Worm (Caenorhabditis elegans) whole organism, L1 larva: Measurements from ENCODE around the gene ZC395.5.
A peak's percentile ranks its signal among the peaks of the same experiment; 100 is the strongest.

ENCODE experiments used
- C04F5.9 ChIP-seq: sonication (generic microtip); optimal IDR thresholded peaks from 2 replicates; lab custom pipeline; 2016; ENCODE audit warnings: missing genetic modification characterization, missing compliant biosample characterization
- F16B12.6 ChIP-seq: fragments of 150-350 bp; optimal IDR thresholded peaks from 2 replicates; lab custom pipeline; 2014; ENCODE audit warnings: missing biosample characterization, missing genetic modification characterization
- aha-1 ChIP-seq: fragments of 150-350 bp; optimal IDR thresholded peaks from 2 replicates; lab custom pipeline; 2014; ENCODE audit warnings: missing biosample characterization, missing genetic modification characterization
- alr-1 ChIP-seq: fragments of 200-800 bp; sonication (Bioruptor generic); optimal IDR thresholded peaks from 2 replicates; lab custom pipeline; 2018; ENCODE audit warnings: borderline replicate concordance, mild to moderate bottlenecking, missing genetic modification characterization, missing compliant biosample characterization
- blmp-1 ChIP-seq: fragments of 150-350 bp; optimal IDR thresholded peaks from 2 replicates; lab custom pipeline; 2014; ENCODE audit warnings: missing biosample characterization, missing genetic modification characterization
- ceh-63 ChIP-seq: fragments of 200-800 bp; sonication (Bioruptor generic); optimal IDR thresholded peaks from 2 replicates; lab custom pipeline; 2018; ENCODE audit warnings: mild to moderate bottlenecking, missing genetic modification characterization, missing compliant biosample characterization
- ceh-82 ChIP-seq, 3 experiments: fragments of 150-350 bp in 1 of 3; sonication (generic microtip) in 2 of 3; optimal IDR thresholded peaks; 2 replicates each; lab custom pipeline; 2014 to 2017; ENCODE audit warnings: missing biosample characterization in 3 of 3, missing genetic modification characterization in 3 of 3
- ces-1 ChIP-seq: fragments of 150-350 bp; optimal IDR thresholded peaks from 2 replicates; lab custom pipeline; 2014; ENCODE audit warnings: missing biosample characterization, missing genetic modification reagents, missing genetic modification characterization
- dpl-1 ChIP-seq, 3 experiments: fragments of 150-350 bp in 2 of 3; sonication (generic microtip) in 1 of 3; optimal IDR thresholded peaks; 2 replicates each; lab custom pipeline; 2014 to 2017; ENCODE audit warnings: missing biosample characterization in 3 of 3, missing genetic modification characterization in 3 of 3, missing genetic modification reagents in 3 of 3
- dsc-1 ChIP-seq: sonication (generic microtip); optimal IDR thresholded peaks from 2 replicates; lab custom pipeline; 2016; ENCODE audit warnings: mild to moderate bottlenecking, missing genetic modification characterization, missing compliant biosample characterization
- efl-1 ChIP-seq, 4 experiments: fragments of 150-350 bp; optimal IDR thresholded peaks in 3 of 4; peaks in 1 of 4; 1 replicate in 1 of 4; 2 replicates in 3 of 4; lab custom pipeline; 2014; ENCODE audit warnings: missing biosample characterization in 2 of 4, missing genetic modification characterization in 2 of 4, missing genetic modification reagents in 2 of 4
- egl-13 ChIP-seq: sonication (generic microtip); optimal IDR thresholded peaks from 2 replicates; lab custom pipeline; 2016; ENCODE audit warnings: missing genotype, missing genetic modification reagents, missing genetic modification characterization, missing compliant biosample characterization
- egl-27 ChIP-seq, 2 experiments: fragments of 150-350 bp in 1 of 2; sonication (generic microtip); optimal IDR thresholded peaks; 3 replicates each; lab custom pipeline; 2017 to 2018; ENCODE audit warnings: missing biosample characterization in 2 of 2, missing genetic modification characterization in 2 of 2, missing genetic modification reagents in 2 of 2
- elt-2 ChIP-seq: sonication (generic microtip); optimal IDR thresholded peaks from 2 replicates; lab custom pipeline; 2016; ENCODE audit warnings: missing genetic modification characterization, mild to moderate bottlenecking, inconsistent platforms, missing compliant biosample characterization, missing genetic modification reagents
- ets-5 ChIP-seq: fragments of 200-800 bp; sonication (Bioruptor generic); IDR thresholded peaks from 2 replicates; pipeline ENCODE4 v1.3.6; 2022; ENCODE audit warnings: missing genetic modification characterization, missing compliant biosample characterization
- fkh-8 ChIP-seq: sonication (generic microtip); optimal IDR thresholded peaks from 2 replicates; lab custom pipeline; 2016; ENCODE audit warnings: mild to moderate bottlenecking, missing genetic modification characterization, missing compliant biosample characterization
- fos-1 ChIP-seq: fragments of 150-350 bp; optimal IDR thresholded peaks from 2 replicates; lab custom pipeline; 2014; ENCODE audit warnings: missing biosample characterization, missing genetic modification characterization
- hlh-4 ChIP-seq: sonication (generic microtip); optimal IDR thresholded peaks from 2 replicates; lab custom pipeline; 2016; ENCODE audit warnings: mild to moderate bottlenecking, missing genetic modification characterization, missing compliant biosample characterization
- irx-1 ChIP-seq: sonication (generic microtip); optimal IDR thresholded peaks from 2 replicates; lab custom pipeline; 2016; ENCODE audit warnings: missing genetic modification characterization, missing compliant biosample characterization
- isw-1 ChIP-seq: fragments of 200-800 bp; sonication (Bioruptor generic); IDR thresholded peaks from 2 replicates; pipeline ENCODE4 v1.3.6; 2022; ENCODE audit warnings: missing genetic modification characterization, missing compliant biosample characterization
- lin-13 ChIP-seq: fragments of 150-350 bp; optimal IDR thresholded peaks from 2 replicates; lab custom pipeline; 2014; ENCODE audit warnings: missing biosample characterization, missing genetic modification reagents, missing genetic modification characterization
- lin-35 ChIP-seq, 2 experiments: fragments of 150-350 bp; optimal IDR thresholded peaks; 2 replicates each; lab custom pipeline; 2014; ENCODE audit warnings: missing biosample characterization in 2 of 2, missing genetic modification characterization in 2 of 2, missing genetic modification reagents in 2 of 2
- lir-3 ChIP-seq: sonication (generic microtip); optimal IDR thresholded peaks from 2 replicates; lab custom pipeline; 2016; ENCODE audit warnings: mild to moderate bottlenecking, missing genetic modification characterization, moderate library complexity, missing compliant biosample characterization; ENCODE audit not compliant: poor library complexity
- lsy-2 ChIP-seq, 2 experiments: fragments of 150-350 bp; optimal IDR thresholded peaks; 2 replicates each; lab custom pipeline; 2014; ENCODE audit warnings: missing biosample characterization in 2 of 2, missing genetic modification characterization in 2 of 2
- mab-9 ChIP-seq: fragments of 200-800 bp; sonication (Bioruptor generic); IDR thresholded peaks from 2 replicates; pipeline ENCODE4 v1.3.6; 2022; ENCODE audit warnings: missing genetic modification reagents, missing genetic modification characterization, missing compliant biosample characterization
- mdl-1 ChIP-seq, 2 experiments: fragments of 150-350 bp; optimal IDR thresholded peaks; 2 replicates each; lab custom pipeline; 2014 to 2017; ENCODE audit warnings: missing biosample characterization in 2 of 2, missing genetic modification characterization in 2 of 2, inconsistent platforms in 1 of 2
- mef-2 ChIP-seq: fragments of 150-350 bp; optimal IDR thresholded peaks from 2 replicates; lab custom pipeline; 2014; ENCODE audit warnings: missing biosample characterization, missing genetic modification characterization
- mep-1 ChIP-seq: fragments of 150-350 bp; optimal IDR thresholded peaks from 2 replicates; lab custom pipeline; 2014; ENCODE audit warnings: missing biosample characterization, missing genetic modification characterization
- nhr-12 ChIP-seq: sonication (generic microtip); optimal IDR thresholded peaks from 2 replicates; lab custom pipeline; 2017; ENCODE audit warnings: missing biosample characterization, missing genetic modification characterization
- nhr-19 ChIP-seq: fragments of 200-800 bp; sonication (Bioruptor generic); conservative IDR thresholded peaks from 2 replicates; pipeline ENCODE4 v1.3.6; 2022; ENCODE audit warnings: missing genetic modification characterization, missing compliant biosample characterization
- nhr-47 ChIP-seq: sonication (generic microtip); optimal IDR thresholded peaks from 2 replicates; lab custom pipeline; 2016; ENCODE audit warnings: mild to moderate bottlenecking, missing genetic modification characterization, moderate library complexity, missing compliant biosample characterization
- nhr-76 ChIP-seq: sonication (generic microtip); optimal IDR thresholded peaks from 2 replicates; lab custom pipeline; 2017; ENCODE audit warnings: missing biosample characterization, missing genetic modification characterization
- nhr-84 ChIP-seq: sonication (generic microtip); optimal IDR thresholded peaks from 2 replicates; lab custom pipeline; 2017; ENCODE audit warnings: missing biosample characterization, missing genetic modification characterization
- nhr-90 ChIP-seq: sonication (generic microtip); optimal IDR thresholded peaks from 2 replicates; lab custom pipeline; 2016; ENCODE audit warnings: mild to moderate bottlenecking, missing genetic modification characterization, missing compliant biosample characterization; ENCODE audit not compliant: poor library complexity
- pax-3 ChIP-seq: fragments of 200-800 bp; sonication (Bioruptor generic); optimal IDR thresholded peaks from 2 replicates; lab custom pipeline; 2018; ENCODE audit warnings: mild to moderate bottlenecking, missing genetic modification characterization, moderate library complexity, missing compliant biosample characterization
- pqm-1 ChIP-seq: sonication (generic microtip); optimal IDR thresholded peaks from 3 replicates; lab custom pipeline; 2017; ENCODE audit warnings: missing biosample characterization, missing genetic modification characterization
- rnt-1 ChIP-seq: sonication (generic microtip); optimal IDR thresholded peaks from 2 replicates; lab custom pipeline; 2016; ENCODE audit warnings: mild to moderate bottlenecking, missing genetic modification characterization, moderate library complexity, missing compliant biosample characterization
- skn-1 ChIP-seq: fragments of 150-350 bp; optimal IDR thresholded peaks from 2 replicates; lab custom pipeline; 2014; ENCODE audit warnings: missing biosample characterization, missing genetic modification characterization
- snu-23 ChIP-seq: sonication (generic microtip); optimal IDR thresholded peaks from 2 replicates; lab custom pipeline; 2016; ENCODE audit warnings: missing genetic modification characterization, missing compliant biosample characterization
- sox-4 ChIP-seq: sonication (generic microtip); optimal IDR thresholded peaks from 2 replicates; lab custom pipeline; 2016; ENCODE audit warnings: missing genetic modification characterization, missing compliant biosample characterization
- swsn-7 ChIP-seq: sonication (generic microtip); optimal IDR thresholded peaks from 2 replicates; lab custom pipeline; 2016; ENCODE audit warnings: missing genetic modification characterization, missing compliant biosample characterization
- tbx-2 ChIP-seq: sonication (generic microtip); optimal IDR thresholded peaks from 2 replicates; lab custom pipeline; 2016; ENCODE audit warnings: missing genetic modification characterization, missing compliant biosample characterization
- unc-130 ChIP-seq: fragments of 150-350 bp; optimal IDR thresholded peaks from 2 replicates; lab custom pipeline; 2017; ENCODE audit warnings: missing biosample characterization, missing genetic modification characterization, inconsistent platforms
- unc-86 ChIP-seq: sonication (generic microtip); optimal IDR thresholded peaks from 2 replicates; lab custom pipeline; 2016; ENCODE audit warnings: missing genetic modification characterization, missing compliant biosample characterization
- vab-15 ChIP-seq: sonication (generic microtip); optimal IDR thresholded peaks from 2 replicates; lab custom pipeline; 2017; ENCODE audit warnings: missing genotype, mild to moderate bottlenecking, missing genetic modification characterization, missing compliant biosample characterization
- zag-1 ChIP-seq: fragments of 150-350 bp; optimal IDR thresholded peaks from 2 replicates; lab custom pipeline; 2014; ENCODE audit warnings: missing biosample characterization, missing genetic modification characterization
- zip-4 ChIP-seq: fragments of 200-800 bp; sonication (Bioruptor generic); optimal IDR thresholded peaks from 2 replicates; lab custom pipeline; 2018; ENCODE audit warnings: mild to moderate bottlenecking, missing genetic modification characterization, moderate library complexity, missing compliant biosample characterization
- ztf-11 ChIP-seq, 2 experiments: sonication (generic microtip); optimal IDR thresholded peaks; 2 replicates each; lab custom pipeline; 2016 to 2017; ENCODE audit warnings: missing genetic modification characterization in 2 of 2, missing biosample characterization in 1 of 2, missing compliant biosample characterization in 1 of 2

Gene ZC395.5

DNA sequence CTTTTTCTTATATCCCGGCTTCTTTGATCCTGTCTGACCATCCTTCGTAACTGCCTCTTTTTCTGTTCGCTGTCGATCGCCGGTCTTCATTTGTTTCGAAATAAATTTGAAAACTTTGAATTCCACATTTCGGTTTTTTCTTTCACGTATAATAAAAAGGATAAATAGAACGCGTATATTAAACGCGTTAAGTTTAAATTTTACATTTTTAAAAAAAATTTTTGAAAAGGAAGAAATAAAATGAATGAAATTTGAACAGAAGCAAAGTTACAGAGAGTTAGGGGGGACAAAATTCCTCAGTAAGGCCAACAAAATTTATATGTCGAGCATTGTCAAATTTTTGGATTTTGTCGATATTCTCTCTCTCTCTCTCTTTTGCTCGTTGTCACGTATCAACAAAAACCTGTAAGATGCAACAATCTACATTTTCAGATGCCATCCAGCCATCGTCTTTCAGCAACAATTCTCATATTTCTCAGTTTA, 34.2 kb downstream of the ZC395.5 start, which contains the start of the genes T15B12.2 and F52C9.5:
TSS of gene T15B12.2 (minus strand) at position 101 of the 483 bp plus-strand sequence.
TSS of gene F52C9.5 (plus strand) at position 433 of the 483 bp plus-strand sequence.
- TF ChIP-seq zag-1 (tag; lab: Kevin White, UChicago) (no peak), fos-1 (no peak), ces-1 (GFP tag; lab: Kevin White, UChicago) (no peak), mdl-1 (tag; optimal IDR thresholded peaks at IDR 0.05; lab: Kevin White, UChicago) (no peak), ceh-63 (no peak), dpl-1 (GFP tag; optimal IDR thresholded peaks at IDR 0.05; lab: Kevin White, UChicago) (no peak), vab-15 (tag; lab: Kevin White, UChicago) (no peak), hlh-4 (tag; lab: Kevin White, UChicago) (no peak), nhr-84 (tag; lab: Kevin White, UChicago) (no peak)

DNA sequence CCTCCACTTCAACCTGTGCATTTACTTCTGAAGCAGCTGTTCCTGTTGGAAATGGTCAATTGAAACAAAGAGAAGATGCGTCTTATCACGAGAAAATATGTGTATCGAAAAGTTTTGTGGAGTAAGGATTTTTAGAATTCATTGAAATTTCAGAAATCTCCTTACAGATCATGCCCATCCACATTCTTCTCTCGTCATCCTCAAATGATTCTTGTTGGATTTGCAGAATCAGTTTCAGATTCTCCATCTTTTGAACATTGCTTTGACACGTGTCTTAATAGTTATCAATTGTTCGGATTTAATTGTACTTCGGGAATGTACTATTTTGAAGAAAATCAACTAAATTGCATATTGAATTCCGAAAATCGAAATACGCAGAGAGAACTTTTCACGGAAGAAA, 36.4 kb downstream of the ZC395.5 start:
- TF ChIP-seq ets-5 (no peak), rnt-1 (tag; lab: Kevin White, UChicago) (no peak)

DNA sequence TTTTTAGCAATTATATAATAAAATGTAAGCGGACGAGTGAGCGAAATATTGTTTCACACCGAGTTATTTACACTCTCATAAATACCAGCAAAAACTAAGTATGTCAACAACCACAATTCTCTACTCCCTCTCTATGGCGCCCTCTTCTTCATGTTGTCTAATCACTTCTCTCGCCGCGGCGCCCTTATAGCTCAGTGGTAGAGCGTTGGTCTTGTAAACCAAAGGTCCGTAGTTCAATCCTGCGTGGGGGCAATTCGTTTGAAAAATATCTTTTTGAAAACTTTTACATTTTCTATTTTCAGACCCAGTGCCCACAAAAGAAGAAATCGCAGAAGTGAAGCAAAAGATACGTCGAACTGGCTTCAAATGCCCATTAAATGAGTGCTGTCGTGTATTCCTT, 38.1 kb downstream of the ZC395.5 start:
- TF ChIP-seq swsn-7 (tag; lab: Kevin White, UChicago) (peak; percentile 66), isw-1 (GFP tag; lab: Robert Waterston, UW) (peak; percentile 32), nhr-12 (tag; lab: Kevin White, UChicago) (no peak), mep-1 (peak; percentile 58), mab-9 (GFP tag; lab: Robert Waterston, UW) (0 out of 2 replicates have a peak, but pooled peaks have one; percentile 44), blmp-1 (tag; lab: Kevin White, UChicago) (peak; percentile 24), nhr-19 (GFP tag; lab: Robert Waterston, UW) (peak; percentile 65), nhr-76 (tag; lab: Kevin White, UChicago) (no peak), lsy-2 (tag; optimal IDR thresholded peaks at IDR 0.05; lab: Kevin White, UChicago) (peak; percentile 35 to 69), efl-1 (optimal IDR thresholded peaks at IDR 0.05; lab: Kevin White, UChicago) (peak; percentile 31 to 67), efl-1 (GFP tag; optimal IDR thresholded peaks at IDR 0.05 in 1 of 2; lab: Kevin White, UChicago) (peak; percentile 61 to 96), elt-2 (peak; percentile 6), irx-1 (tag; lab: Kevin White, UChicago) (peak; percentile 33), dsc-1 (tag; lab: Kevin White, UChicago) (peak; percentile 64), unc-86 (tag; lab: Kevin White, UChicago) (peak; percentile 39), pax-3 (tag; lab: Kevin White, UChicago) (peak; percentile 8), fkh-8 (tag; lab: Kevin White, UChicago) (peak; percentile 39), lin-13 (GFP tag; lab: Kevin White, UChicago) (peak; percentile 6), snu-23 (peak; percentile 75), dpl-1 (GFP tag; optimal IDR thresholded peaks at IDR 0.05; lab: Kevin White, UChicago) (peak in 2 of 3 experiments; percentile 59 to 69), pqm-1 (tag; lab: Kevin White, UChicago) (no peak), nhr-90 (tag; lab: Kevin White, UChicago) (peak; percentile 67), egl-27 (tag; optimal IDR thresholded peaks at IDR 0.05; lab: Kevin White, UChicago) (peak in 1 of 2 experiments; percentile 2), mef-2 (no peak), zip-4 (peak; percentile 21), C04F5.9 (tag; lab: Kevin White, UChicago) (no peak), unc-130 (tag; lab: Kevin White, UChicago) (peak; percentile 56), alr-1 (no peak), F16B12.6 (tag; lab: Kevin White, UChicago) (peak; percentile 22), aha-1 (tag; lab: Kevin White, UChicago) (no peak), lir-3 (peak; percentile 61), egl-13 (peak; percentile 19), lin-35 (GFP tag; optimal IDR thresholded peaks at IDR 0.05; lab: Kevin White, UChicago) (peak; percentile 67 to 71), ztf-11 (tag; optimal IDR thresholded peaks at IDR 0.05; lab: Kevin White, UChicago) (peak in 1 of 2 experiments; percentile 3), skn-1 (tag; lab: Kevin White, UChicago) (peak; percentile 31), sox-4 (tag; lab: Kevin White, UChicago) (peak; percentile 9), ceh-82 (tag; optimal IDR thresholded peaks at IDR 0.05; lab: Kevin White, UChicago) (peak; percentile 40 to 63 (median 62)), nhr-47 (peak; percentile 69), mdl-1 (tag; optimal IDR thresholded peaks at IDR 0.05; lab: Kevin White, UChicago) (peak in 1 of 2 experiments; percentile 45), tbx-2 (peak; percentile 56)
